Worm (Caenorhabditis elegans): Measurements from ENCODE around the gene fubl-2.

The fubl-2 gene

DNA sequence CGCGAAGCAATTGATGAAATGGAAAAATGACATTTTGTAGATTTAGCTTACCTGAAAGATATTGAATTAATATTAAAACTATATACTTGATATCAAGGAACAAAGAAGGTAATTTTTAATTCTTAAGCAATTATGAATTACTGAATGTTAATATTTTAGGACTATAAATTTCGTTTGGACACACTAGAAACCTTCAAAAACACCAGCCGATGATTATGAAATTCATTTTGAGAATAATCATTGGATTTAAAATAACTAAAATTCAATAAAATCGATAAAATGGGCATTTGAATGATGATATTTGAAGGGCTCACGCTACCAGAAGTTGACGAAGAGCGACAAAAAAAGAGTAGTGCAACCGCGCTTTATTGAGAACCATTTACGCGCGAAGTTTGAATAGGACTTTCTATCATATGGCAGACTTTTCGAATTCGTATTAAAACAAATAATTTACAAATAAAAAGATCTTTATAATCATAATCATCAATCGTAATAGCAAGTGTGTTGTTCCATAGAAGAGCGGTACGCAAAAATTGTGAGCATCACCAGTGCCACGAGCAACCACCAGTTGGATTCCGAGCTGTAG, 13.6 kb downstream of the fubl-2 start, which contains the start of gene ZK418.5:
ZK418.5 (minus strand) TSS at position 51 of the 586 bp plus-strand sequence.
- TF ChIP-seq elt-4 (tag; optimal IDR thresholded peaks at IDR 0.05): no peak
- TF ChIP-seq che-1 (tag; optimal IDR thresholded peaks at IDR 0.05): no peak
- TF ChIP-seq pha-4 (tag; optimal IDR thresholded peaks at IDR 0.05): no peak
- peak; percentile 2 for TF ChIP-seq ceh-48 (tag; optimal IDR thresholded peaks at IDR 0.05)

ce11 chrIII:7072452-7072851, 15.1 kb downstream of the fubl-2 start, which contains the start of gene lin-37:
Gene lin-37 (minus strand): TSS chrIII:7072552.
- TF ChIP-seq sox-4 (tag; optimal IDR thresholded peaks at IDR 0.05): no peak
- no peak for TF ChIP-seq lin-11 (tag; optimal IDR thresholded peaks at IDR 0.05)
- no peak for TF ChIP-seq ceh-6 (GFP tag; optimal IDR thresholded peaks at IDR 0.05)
- TF ChIP-seq pha-2 (tag; optimal IDR thresholded peaks at IDR 0.05): no peak
- no peak for TF ChIP-seq fkh-6 (tag; optimal IDR thresholded peaks at IDR 0.05)

DNA sequence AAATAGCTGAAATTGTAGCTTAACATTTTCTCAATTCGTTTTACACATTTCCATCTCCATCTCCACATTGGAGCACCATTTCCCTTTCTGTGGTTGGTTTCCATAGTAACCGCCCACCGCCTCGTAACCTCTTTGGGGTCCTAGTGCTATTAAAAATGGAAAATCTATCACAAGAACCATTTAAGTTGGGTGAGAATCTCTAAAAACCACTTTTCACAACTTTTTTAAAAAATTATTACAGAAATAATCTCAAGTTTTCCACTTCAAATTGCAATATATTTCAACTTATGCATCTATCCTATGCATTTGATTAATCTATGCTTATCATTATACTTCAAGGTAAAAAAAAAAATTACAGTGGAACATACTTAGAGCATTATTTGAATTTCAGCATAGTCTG, 17.6 kb downstream of the fubl-2 start, which contains the start of gene tmem-17:
tmem-17 (plus strand) TSS at position 301 of the 400 bp plus-strand sequence.
- TF ChIP-seq fax-1 (tag; optimal IDR thresholded peaks at IDR 0.05): no peak
- TF ChIP-seq ahr-1 (tag; optimal IDR thresholded peaks at IDR 0.05): no peak

ce11 chrIII:7068520-7069113, 18.9 kb downstream of the fubl-2 start, which contains the start of the genes ubc-18 and R01H2.8:
Gene ubc-18 (minus strand): TSS chrIII:7068570.
Gene R01H2.8 (plus strand): TSS chrIII:7069063.
- TF ChIP-seq unc-42 (tag; optimal IDR thresholded peaks at IDR 0.05) (no peak), nfya-1 (tag; optimal IDR thresholded peaks at IDR 0.05) (peak; percentile 38)

DNA sequence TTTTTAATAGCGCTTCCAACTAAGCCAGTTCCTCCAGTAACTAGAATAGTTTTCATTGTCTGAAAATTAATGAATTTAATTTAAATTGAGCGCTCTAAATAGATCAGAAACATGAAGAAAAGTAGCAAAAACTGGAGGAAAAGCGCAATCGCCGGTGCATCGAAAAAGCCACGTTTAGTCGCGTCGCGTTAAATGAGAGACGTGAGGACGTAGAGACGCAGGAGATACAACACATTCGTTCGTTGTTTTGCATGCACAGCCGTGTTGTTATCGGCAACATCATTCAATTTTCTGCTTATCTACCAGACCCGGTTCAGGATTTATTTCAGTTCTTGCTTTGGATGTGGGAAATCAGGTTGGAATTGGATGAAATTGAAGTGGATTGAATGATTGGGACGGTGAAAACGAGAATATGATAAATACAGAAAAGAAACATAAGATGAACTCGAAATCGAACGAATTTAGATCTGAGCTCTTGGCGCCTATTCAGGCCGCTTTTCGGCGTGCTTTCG, 20.1 kb downstream of the fubl-2 start, which contains the start of gene ger-1:
ger-1 (minus strand) TSS at position 93 of the 512 bp plus-strand sequence.
- no peak for TF ChIP-seq hlh-15 (tag; optimal IDR thresholded peaks at IDR 0.05)
- no peak for TF ChIP-seq ttx-3 (tag; optimal IDR thresholded peaks at IDR 0.05)
- TF ChIP-seq hlh-30 (tag; optimal IDR thresholded peaks at IDR 0.05; ENCODE audit: insufficient read depth): no peak
- TF ChIP-seq dve-1 (tag; optimal IDR thresholded peaks at IDR 0.05): no peak
- no peak for TF ChIP-seq hlh-13 (GFP tag; optimal IDR thresholded peaks at IDR 0.05)

- TF ChIP-seq K09A11.1 (tag; optimal IDR thresholded peaks at IDR 0.05; ENCODE audit: insufficient read depth) (no peak), nhr-232 (tag; optimal IDR thresholded peaks at IDR 0.05) (no peak), syd-9 (tag; optimal IDR thresholded peaks at IDR 0.05) (no peak), pax-1 (tag; optimal IDR thresholded peaks at IDR 0.05) (no peak), unc-86 (tag; optimal IDR thresholded peaks at IDR 0.05) (no peak), hlh-30 (tag; optimal IDR thresholded peaks at IDR 0.05; ENCODE audit: insufficient read depth) (no peak), ama-1 (optimal IDR thresholded peaks at IDR 0.05) (no peak), pag-3 (tag; optimal IDR thresholded peaks at IDR 0.05; ENCODE audit: borderline replicate concordance) (no peak), ceh-30 (tag; optimal IDR thresholded peaks at IDR 0.05) (no peak), ceh-2 (tag; optimal IDR thresholded peaks at IDR 0.05) (no peak), pha-4 (tag; optimal IDR thresholded peaks at IDR 0.05) (no peak), F13H6.1 (tag; optimal IDR thresholded peaks at IDR 0.05) (no peak), Y22D7AL.16 (tag; optimal IDR thresholded peaks at IDR 0.05) (no peak), pat-9 (tag; optimal IDR thresholded peaks at IDR 0.05) (no peak)
Measured at ce11 chrIII:7064185-7064584, 23.4 kb downstream of the fubl-2 start, which contains the start of gene R01H2.4. Gene R01H2.4 (minus strand): TSS chrIII:7064285.
